Fruit fly (Drosophila melanogaster) whole organism, prepupa: Measurements from ENCODE around the gene CG2691.
A peak's percentile ranks its signal among the peaks of the same experiment; 100 is the strongest.

Experiments
- Blimp-1 ChIP-seq: fragments of 200-800 bp; sonication (Bioruptor generic); optimal IDR thresholded peaks from 3 replicates; lab custom pipeline; 2017; ENCODE audit warnings: missing biosample characterization, missing genetic modification characterization, mild to moderate bottlenecking, moderate library complexity, missing genetic modification reagents
- CG11294 ChIP-seq: fragments of 200-800 bp; sonication (Bioruptor generic); IDR thresholded peaks from 2 replicates; pipeline ENCODE4 v1.3.6; 2022; ENCODE audit warnings: missing biosample characterization, missing genetic modification characterization
- CG11762 ChIP-seq: fragments of 200-800 bp; sonication (Bioruptor generic); optimal IDR thresholded peaks from 3 replicates; lab custom pipeline; 2016; ENCODE audit warnings: missing biosample characterization, missing genetic modification characterization; ENCODE audit not compliant: insufficient read depth
- CG11902 ChIP-seq: fragments of 200-800 bp; sonication (Bioruptor generic); optimal IDR thresholded peaks from 3 replicates; lab custom pipeline; 2016; ENCODE audit warnings: missing biosample characterization, missing genetic modification characterization
- CG15336 ChIP-seq: fragments of 200-800 bp; sonication (Bioruptor generic); IDR thresholded peaks from 2 replicates; pipeline ENCODE4 v1.3.6; 2022; ENCODE audit warnings: missing biosample characterization, missing genetic modification characterization
- CG1621 ChIP-seq: fragments of 200-800 bp; sonication (Bioruptor generic); optimal IDR thresholded peaks from 3 replicates; lab custom pipeline; 2018; ENCODE audit warnings: missing biosample characterization, mild to moderate bottlenecking, missing genetic modification characterization
- CG31627 ChIP-seq: fragments of 200-800 bp; sonication (Bioruptor generic); optimal IDR thresholded peaks from 3 replicates; lab custom pipeline; 2016; ENCODE audit warnings: missing biosample characterization, missing genetic modification characterization
- CG3919 ChIP-seq: fragments of 200-800 bp; sonication (Bioruptor generic); optimal IDR thresholded peaks from 3 replicates; lab custom pipeline; 2016; ENCODE audit warnings: missing biosample characterization, missing genetic modification characterization
- CG6276 ChIP-seq: fragments of 200-800 bp; sonication (Bioruptor generic); optimal IDR thresholded peaks from 2 replicates; lab custom pipeline; 2017; ENCODE audit warnings: missing biosample characterization, mild to moderate bottlenecking, missing genetic modification characterization
- CG6792 ChIP-seq: fragments of 200-800 bp; sonication (Bioruptor generic); optimal IDR thresholded peaks from 3 replicates; lab custom pipeline; 2016; ENCODE audit warnings: missing biosample characterization, missing genetic modification characterization
- CG8119 ChIP-seq: fragments of 200-800 bp; sonication (Bioruptor generic); IDR thresholded peaks from 3 replicates; pipeline ENCODE4 v1.3.6; 2022; ENCODE audit warnings: missing biosample characterization, missing genetic modification characterization
- CG8319 ChIP-seq: fragments of 200-800 bp; sonication (Bioruptor generic); optimal IDR thresholded peaks from 3 replicates; lab custom pipeline; 2016; ENCODE audit warnings: missing biosample characterization, missing genetic modification characterization
- Eip78C ChIP-seq: fragments of 200-800 bp; sonication (Bioruptor generic); peaks from one replicate; lab custom pipeline; 2016; ENCODE audit warnings: missing biosample characterization, missing genetic modification characterization
- Eip93F ChIP-seq: fragments of 200-800 bp; sonication (Bioruptor generic); optimal IDR thresholded peaks from 2 replicates; lab custom pipeline; 2016; ENCODE audit warnings: missing biosample characterization, mild to moderate bottlenecking, missing genetic modification characterization
- Hr38 ChIP-seq: sonication (Bioruptor generic); optimal IDR thresholded peaks from 2 replicates; lab custom pipeline; 2016; ENCODE audit warnings: missing biosample characterization, missing genetic modification characterization
- Hr39 ChIP-seq: fragments of 200-800 bp; sonication (Bioruptor generic); optimal IDR thresholded peaks from 2 replicates; lab custom pipeline; 2016; ENCODE audit warnings: missing biosample characterization, missing genetic modification characterization
- Met ChIP-seq: fragments of 200-800 bp; sonication (Bioruptor generic); optimal IDR thresholded peaks from 3 replicates; lab custom pipeline; 2016; ENCODE audit warnings: missing biosample characterization, missing genetic modification characterization
- OdsH ChIP-seq: fragments of 200-800 bp; sonication (Bioruptor generic); optimal IDR thresholded peaks from 3 replicates; lab custom pipeline; 2016; ENCODE audit warnings: missing biosample characterization, missing genetic modification characterization
- Sox102F ChIP-seq: fragments of 200-800 bp; sonication (Bioruptor generic); optimal IDR thresholded peaks from 2 replicates; lab custom pipeline; 2016; ENCODE audit warnings: missing biosample characterization, mild to moderate bottlenecking, missing genetic modification characterization
- Sox14 ChIP-seq: fragments of 200-800 bp; sonication (Bioruptor generic); optimal IDR thresholded peaks from 3 replicates; lab custom pipeline; 2016; ENCODE audit warnings: missing biosample characterization, missing genetic modification characterization
- Sox15 ChIP-seq: fragments of 200-800 bp; sonication (Bioruptor generic); optimal IDR thresholded peaks from 3 replicates; lab custom pipeline; 2016; ENCODE audit warnings: missing biosample characterization, missing genetic modification characterization
- achi ChIP-seq: fragments of 200-800 bp; sonication (Bioruptor generic); optimal IDR thresholded peaks from 3 replicates; lab custom pipeline; 2016; ENCODE audit warnings: missing biosample characterization, missing genetic modification characterization
- acj6 ChIP-seq: fragments of 200-800 bp; sonication (Bioruptor generic); optimal IDR thresholded peaks from 3 replicates; lab custom pipeline; 2016; ENCODE audit warnings: missing biosample characterization, missing genetic modification characterization
- cyc ChIP-seq: fragments of 200-800 bp; sonication (Bioruptor generic); optimal IDR thresholded peaks from 3 replicates; lab custom pipeline; 2016; ENCODE audit warnings: missing biosample characterization, missing genetic modification characterization
- dsx ChIP-seq: fragments of 200-800 bp; optimal IDR thresholded peaks from 3 replicates; lab custom pipeline; 2019; ENCODE audit warnings: missing biosample characterization, mild to moderate bottlenecking, missing genetic modification characterization, moderate library complexity; ENCODE audit not compliant: poor library complexity, severe bottlenecking
- eg ChIP-seq: fragments of 200-800 bp; sonication (Bioruptor generic); IDR thresholded peaks from 3 replicates; pipeline ENCODE4 v1.3.6; 2022; ENCODE audit warnings: missing biosample characterization, missing genetic modification characterization
- esn ChIP-seq: fragments of 200-800 bp; sonication (Bioruptor generic); optimal IDR thresholded peaks from 2 replicates; lab custom pipeline; 2016; ENCODE audit warnings: missing biosample characterization, mild to moderate bottlenecking, missing genetic modification characterization, moderate library complexity
- lz ChIP-seq: fragments of 200-800 bp; sonication (Bioruptor generic); optimal IDR thresholded peaks from 3 replicates; lab custom pipeline; 2016; ENCODE audit warnings: missing biosample characterization, missing genetic modification characterization
- net ChIP-seq: fragments of 200-800 bp; sonication (Bioruptor generic); optimal IDR thresholded peaks from 3 replicates; lab custom pipeline; 2016; ENCODE audit warnings: missing biosample characterization, missing genetic modification characterization
- ss ChIP-seq, 2 experiments: fragments of 200-800 bp; sonication (Bioruptor generic); optimal IDR thresholded peaks; 2 replicates in 1 of 2; 3 replicates in 1 of 2; lab custom pipeline; 2017 to 2018; ENCODE audit warnings: mild to moderate bottlenecking in 2 of 2, missing biosample characterization in 2 of 2, missing genetic modification characterization in 2 of 2, moderate library complexity in 1 of 2

CG2691 gene

dm6 chrX:13624334-13625079 lies at the start of gene CG2691, which contains the start of gene NFAT (continued):
- TF ChIP-seq CG1621 (tag; lab: Kevin White, UChicago), result peak; percentile 13
- TF ChIP-seq Met (GFP tag; lab: Kevin White, UChicago), result no peak
- TF ChIP-seq achi (GFP tag; lab: Kevin White, UChicago), result no peak
- TF ChIP-seq CG8319, result no peak
- peak; percentile 10 for TF ChIP-seq CG3919 (GFP tag; lab: Kevin White, UChicago)
- no peak for TF ChIP-seq CG31627 (GFP tag; lab: Kevin White, UChicago)
- TF ChIP-seq acj6 (GFP tag; lab: Kevin White, UChicago), result no peak
- no peak for TF ChIP-seq Hr39 (GFP tag; lab: Kevin White, UChicago)
- no peak for TF ChIP-seq CG11762

DNA sequence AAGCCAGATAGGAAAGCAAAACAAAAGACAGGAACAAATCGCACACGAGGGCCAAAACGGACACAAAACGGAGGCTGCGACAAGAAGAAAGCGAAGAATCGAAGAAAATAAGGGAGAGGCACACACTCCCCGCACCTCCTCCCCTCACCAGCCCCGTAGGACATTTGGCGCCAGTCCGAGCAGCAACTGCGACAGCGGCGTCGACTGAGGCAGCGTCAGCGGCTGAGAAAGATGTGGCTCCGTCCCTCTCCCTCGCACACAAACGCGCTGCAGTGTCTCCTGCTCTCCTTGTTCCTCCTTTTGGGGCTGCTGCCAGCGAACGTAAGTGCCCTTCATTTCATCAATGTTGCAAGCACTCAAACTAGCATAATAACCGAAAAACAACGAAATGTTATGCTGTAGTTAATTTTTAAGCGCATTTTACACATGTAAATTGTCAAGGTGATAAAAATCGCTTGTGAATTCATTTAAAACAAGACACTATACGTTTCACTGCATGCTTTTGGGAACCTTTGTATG lies 46.2 kb upstream of the CG2691 start:
- TF ChIP-seq CG3919 (GFP tag; lab: Kevin White, UChicago) (no peak), cyc (GFP tag; lab: Kevin White, UChicago) (no peak), CG8119 (GFP tag; lab: Robert Waterston, UW) (no peak), CG15336 (GFP tag; lab: Robert Waterston, UW) (no peak), ss (GFP tag; optimal IDR thresholded peaks at IDR 0.05; lab: Kevin White, UChicago) (no peak), eg (GFP tag; lab: Robert Waterston, UW) (no peak), dsx (no peak), CG11902 (GFP tag; lab: Kevin White, UChicago) (no peak), Hr38 (GFP tag; lab: Kevin White, UChicago) (no peak), OdsH (GFP tag; lab: Kevin White, UChicago) (no peak), CG6792 (no peak), Sox14 (GFP tag; lab: Kevin White, UChicago) (no peak), CG6276 (GFP tag; lab: Kevin White, UChicago) (no peak), Sox102F (GFP tag; lab: Kevin White, UChicago) (no peak), Sox15 (no peak)
- TF ChIP-seq, all 60 proteins: peak for 0

dm6 chrX:13669366-13669765 lies 45.2 kb upstream of the CG2691 start, which contains the start of gene CG15760:
Gene CG15760, plus strand, starts transcription at chrX:13669699.
- TF ChIP-seq eg (GFP tag; lab: Robert Waterston, UW) (no peak), esn (GFP tag; lab: Kevin White, UChicago) (peak; percentile 14)

dm6 chrX:13667656-13668055 lies 43.4 kb upstream of the CG2691 start, which contains the start of the genes DNAlig4 and CG11164:
Gene DNAlig4, minus strand, starts transcription at chrX:13667811.
Gene CG11164, plus strand, starts transcription at chrX:13668014.
- no peak for TF ChIP-seq acj6 (GFP tag; lab: Kevin White, UChicago)
- no peak for TF ChIP-seq lz (GFP tag; lab: Kevin White, UChicago)
- no peak for TF ChIP-seq CG11294
- TF ChIP-seq Sox15, result no peak
- TF ChIP-seq CG8319, result no peak
- TF ChIP-seq CG11762, result no peak
- TF ChIP-seq Sox102F (GFP tag; lab: Kevin White, UChicago), result no peak
- no peak for TF ChIP-seq net
- TF ChIP-seq Hr38 (GFP tag; lab: Kevin White, UChicago), result no peak
- TF ChIP-seq cyc (GFP tag; lab: Kevin White, UChicago), result no peak
- TF ChIP-seq Blimp-1 (GFP tag; lab: Kevin White, UChicago), result no peak
- TF ChIP-seq Eip93F, result no peak
- no peak for TF ChIP-seq OdsH (GFP tag; lab: Kevin White, UChicago)

- no peak for TF ChIP-seq OdsH (GFP tag; lab: Kevin White, UChicago)
- no peak for TF ChIP-seq dsx
- TF ChIP-seq Eip78C (GFP tag; lab: Kevin White, UChicago), result peak; percentile 23
- TF ChIP-seq, all 60 proteins: peak for 1
Observed at dm6 chrX:13651170-13651569, 27.0 kb upstream of the CG2691 start.
